Worm (Caenorhabditis elegans) whole organism, midembryonic: ENCODE results near the gene blos-4.

ENCODE experiments used
- T22C8.4 ChIP-seq: fragments of 200-800 bp; sonication (Bioruptor generic); IDR thresholded peaks from 2 replicates; pipeline ENCODE4 v1.3.6; 2022; ENCODE audit warnings: missing genetic modification characterization, missing compliant biosample characterization
- cog-1 ChIP-seq: sonication (generic microtip); optimal IDR thresholded peaks from 2 replicates; lab custom pipeline; 2016; ENCODE audit warnings: missing genetic modification characterization, missing compliant biosample characterization
- flt-1 ChIP-seq: fragments of 200-800 bp; sonication (Bioruptor generic); IDR thresholded peaks from 2 replicates; pipeline ENCODE4 v1.3.6; 2022; ENCODE audit warnings: missing genetic modification characterization, missing compliant biosample characterization
- klf-2 ChIP-seq: fragments of 200-800 bp; sonication (Bioruptor generic); conservative IDR thresholded peaks from 2 replicates; pipeline ENCODE4 v1.3.6; 2022; ENCODE audit warnings: missing genetic modification reagents, missing genetic modification characterization, missing compliant biosample characterization
- ref-1 ChIP-seq: fragments of 200-800 bp; sonication (Bioruptor generic); conservative IDR thresholded peaks from 2 replicates; pipeline ENCODE4 v1.3.6; 2022; ENCODE audit warnings: missing genetic modification reagents, missing genetic modification characterization, missing compliant biosample characterization
- ztf-23 ChIP-seq: fragments of 200-800 bp; sonication (Bioruptor generic); IDR thresholded peaks from 2 replicates; pipeline ENCODE4 v1.3.6; 2022; ENCODE audit warnings: missing genetic modification reagents, missing genetic modification characterization, missing compliant biosample characterization

- TF ChIP-seq ref-1 (GFP tag; lab: Robert Waterston, UW) (no peak), klf-2 (no peak), cog-1 (tag; lab: Kevin White, UChicago) (no peak), flt-1 (GFP tag; lab: Robert Waterston, UW) (no peak), ztf-23 (GFP tag; lab: Robert Waterston, UW) (no peak), T22C8.4 (GFP tag; lab: Robert Waterston, UW) (no peak)
These were observed 3.3 kb upstream of the blos-4 start, which contains the start of gene T24H7.8 for ce11 chrII:6241758-6242157.
